Worm (Caenorhabditis elegans): ENCODE results near the gene clec-24.

The clec-24 gene

DNA sequence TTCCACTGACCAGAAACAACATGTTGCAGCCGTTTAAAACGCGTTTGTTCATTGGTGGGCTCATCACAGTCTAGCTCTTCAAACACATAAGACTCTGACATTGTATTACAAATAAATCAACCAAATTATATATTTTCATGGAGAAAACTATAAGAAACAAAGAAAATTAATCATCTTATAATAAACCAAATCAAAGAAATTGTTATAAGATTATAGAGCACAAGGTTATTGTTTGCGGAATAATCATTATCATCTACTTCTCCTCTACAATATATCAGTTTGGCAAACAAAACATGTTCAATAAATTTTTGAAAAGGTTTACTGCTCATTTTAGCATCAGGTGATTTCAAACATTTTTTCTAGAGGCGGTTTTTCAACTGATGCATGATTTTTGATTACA is at the start of gene clec-24, which contains the start of gene clec-32:
Gene clec-24 (plus strand): TSS at position 294 of the 400 bp plus-strand sequence.
Gene clec-32 (minus strand): TSS at position 101 of the 400 bp plus-strand sequence.
- TF ChIP-seq pes-1 (GFP tag; IDR thresholded peaks at IDR 0.05) (no peak), tra-4 (tag; optimal IDR thresholded peaks at IDR 0.05) (no peak), hnd-1 (tag; optimal IDR thresholded peaks at IDR 0.05) (no peak), hmg-4 (GFP tag; optimal IDR thresholded peaks at IDR 0.05) (no peak), ceh-36 (tag; optimal IDR thresholded peaks at IDR 0.05) (no peak), tbx-11 (GFP tag; IDR thresholded peaks at IDR 0.05) (no peak), aly-1 (tag; optimal IDR thresholded peaks at IDR 0.05) (no peak), ceh-13 (GFP tag; optimal IDR thresholded peaks at IDR 0.05) (no peak), flt-1 (GFP tag; IDR thresholded peaks at IDR 0.05) (no peak), ets-7 (tag; optimal IDR thresholded peaks at IDR 0.05) (no peak), ama-1 (optimal IDR thresholded peaks at IDR 0.05) (no peak), scrt-1 (GFP tag; IDR thresholded peaks at IDR 0.05) (no peak), tbx-37 (GFP tag; conservative IDR thresholded peaks at IDR 0.05) (no peak), hmbx-1 (tag; optimal IDR thresholded peaks at IDR 0.05) (no peak), F13C5.2 (tag; optimal IDR thresholded peaks at IDR 0.05) (no peak), B0310.2 (tag; optimal IDR thresholded peaks at IDR 0.05) (no peak), sea-1 (GFP tag; conservative IDR thresholded peaks at IDR 0.05) (no peak)

DNA sequence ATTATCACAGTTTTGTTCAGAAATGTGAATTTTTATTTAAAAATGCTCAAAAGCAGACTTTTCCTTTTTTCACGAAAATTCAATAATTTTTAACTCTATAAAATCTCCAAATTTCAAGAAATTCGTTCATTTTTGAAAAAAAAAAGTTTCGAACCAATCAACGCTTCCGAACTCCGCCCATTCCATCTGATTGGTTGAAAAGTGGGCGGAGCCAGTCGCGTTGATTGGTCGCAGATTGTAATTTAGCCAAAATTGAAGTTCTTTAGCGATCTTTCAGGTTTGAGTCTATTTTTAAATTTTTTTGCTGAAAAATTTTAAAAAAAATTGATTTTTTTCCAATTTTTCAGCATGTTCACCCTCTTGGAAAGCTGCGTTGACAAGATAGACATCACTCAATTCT is 49.4 kb upstream of the clec-24 start:
- no peak for TF ChIP-seq ama-1 (optimal IDR thresholded peaks at IDR 0.05)
- no peak for TF ChIP-seq sea-1 (GFP tag; conservative IDR thresholded peaks at IDR 0.05)
- TF ChIP-seq hmbx-1 (tag; optimal IDR thresholded peaks at IDR 0.05) = no peak
- TF ChIP-seq B0310.2 (tag; optimal IDR thresholded peaks at IDR 0.05) = no peak
- no peak for TF ChIP-seq F13C5.2 (tag; optimal IDR thresholded peaks at IDR 0.05)
- TF ChIP-seq flt-1 (GFP tag; IDR thresholded peaks at IDR 0.05) = no peak
- no peak for TF ChIP-seq aly-1 (tag; optimal IDR thresholded peaks at IDR 0.05)
- TF ChIP-seq tra-4 (tag; optimal IDR thresholded peaks at IDR 0.05) = no peak
- no peak for TF ChIP-seq scrt-1 (GFP tag; IDR thresholded peaks at IDR 0.05)
- no peak for TF ChIP-seq ceh-36 (tag; optimal IDR thresholded peaks at IDR 0.05)
- no peak for TF ChIP-seq pes-1 (GFP tag; IDR thresholded peaks at IDR 0.05)
- TF ChIP-seq tbx-11 (GFP tag; IDR thresholded peaks at IDR 0.05) = no peak
- TF ChIP-seq tbx-37 (GFP tag; conservative IDR thresholded peaks at IDR 0.05) = no peak
- TF ChIP-seq ceh-13 (GFP tag; optimal IDR thresholded peaks at IDR 0.05) = no peak
- TF ChIP-seq hmg-4 (GFP tag; optimal IDR thresholded peaks at IDR 0.05) = no peak
- no peak for TF ChIP-seq hnd-1 (tag; optimal IDR thresholded peaks at IDR 0.05)
- no peak for TF ChIP-seq ets-7 (tag; optimal IDR thresholded peaks at IDR 0.05)

DNA sequence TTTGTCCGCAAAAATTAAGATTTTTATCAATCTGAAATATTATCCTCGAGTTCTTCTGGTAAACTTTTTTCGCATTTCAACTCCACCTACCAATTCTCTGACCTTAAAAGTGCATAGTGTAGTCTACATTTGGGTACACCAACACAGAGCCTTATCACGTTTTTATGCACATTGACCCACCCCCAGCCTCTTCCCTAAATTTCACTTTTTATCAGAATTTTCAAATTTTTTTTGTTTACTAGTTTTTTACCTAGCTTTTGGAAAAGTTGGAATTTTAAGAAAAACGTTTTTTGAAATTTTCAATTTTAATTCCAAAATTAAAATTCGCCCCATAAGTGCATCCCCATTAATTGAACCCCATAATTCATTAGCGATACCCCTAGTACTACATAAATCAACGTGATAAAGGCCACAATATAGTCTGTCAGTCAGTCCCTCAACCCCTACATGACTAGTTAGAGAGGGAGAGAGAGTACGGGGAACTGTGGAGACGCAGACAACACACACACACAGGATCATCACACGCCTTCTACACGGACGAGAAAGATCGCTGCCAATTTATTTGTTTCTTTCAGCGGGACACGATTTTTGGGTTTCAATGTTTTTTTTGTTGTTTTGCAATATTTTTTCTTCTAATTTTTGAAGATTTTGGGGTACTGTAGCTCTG is 47.1 kb upstream of the clec-24 start:
- TF ChIP-seq hmbx-1 (tag; optimal IDR thresholded peaks at IDR 0.05) = no peak
- TF ChIP-seq sea-1 (GFP tag; conservative IDR thresholded peaks at IDR 0.05) = no peak
- TF ChIP-seq aly-1 (tag; optimal IDR thresholded peaks at IDR 0.05) = no peak
- no peak for TF ChIP-seq hmg-4 (GFP tag; optimal IDR thresholded peaks at IDR 0.05)
- TF ChIP-seq F13C5.2 (tag; optimal IDR thresholded peaks at IDR 0.05) = no peak
- TF ChIP-seq scrt-1 (GFP tag; IDR thresholded peaks at IDR 0.05) = no peak
- no peak for TF ChIP-seq tbx-11 (GFP tag; IDR thresholded peaks at IDR 0.05)
- TF ChIP-seq hnd-1 (tag; optimal IDR thresholded peaks at IDR 0.05) = no peak
- TF ChIP-seq tbx-37 (GFP tag; conservative IDR thresholded peaks at IDR 0.05) = no peak

DNA sequence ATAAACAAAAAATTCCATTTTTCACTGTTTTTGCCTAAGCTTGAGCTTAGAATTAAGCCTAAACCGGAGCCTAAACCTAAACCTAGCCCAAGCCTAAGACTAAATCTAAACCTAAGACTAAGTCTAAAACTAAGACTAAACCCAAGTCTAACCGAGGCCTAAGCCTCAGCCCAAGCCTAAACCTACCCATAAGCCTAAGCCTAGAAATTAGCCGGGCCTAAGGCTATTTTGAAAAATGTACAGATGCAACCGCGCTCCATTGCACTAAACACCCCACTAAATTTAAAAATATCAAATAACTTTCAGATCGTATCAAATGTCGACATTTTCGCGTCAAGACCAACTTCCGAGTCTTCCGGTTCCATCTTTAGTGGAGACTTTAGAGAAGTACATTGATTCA is 46.6 kb upstream of the clec-24 start, which contains the start of gene T20B3.1:
Gene T20B3.1 (plus strand): TSS at position 301 of the 400 bp plus-strand sequence.
- TF ChIP-seq pes-1 (GFP tag; IDR thresholded peaks at IDR 0.05) = no peak
- TF ChIP-seq tbx-37 (GFP tag; conservative IDR thresholded peaks at IDR 0.05) = no peak
- TF ChIP-seq hmg-4 (GFP tag; optimal IDR thresholded peaks at IDR 0.05) = no peak
- no peak for TF ChIP-seq scrt-1 (GFP tag; IDR thresholded peaks at IDR 0.05)
- TF ChIP-seq hnd-1 (tag; optimal IDR thresholded peaks at IDR 0.05) = no peak
- TF ChIP-seq ama-1 (optimal IDR thresholded peaks at IDR 0.05) = no peak
- TF ChIP-seq ceh-36 (tag; optimal IDR thresholded peaks at IDR 0.05) = no peak
- no peak for TF ChIP-seq ets-7 (tag; optimal IDR thresholded peaks at IDR 0.05)
- TF ChIP-seq sea-1 (GFP tag; conservative IDR thresholded peaks at IDR 0.05) = no peak
- no peak for TF ChIP-seq flt-1 (GFP tag; IDR thresholded peaks at IDR 0.05)
- TF ChIP-seq tbx-11 (GFP tag; IDR thresholded peaks at IDR 0.05) = no peak
- no peak for TF ChIP-seq aly-1 (tag; optimal IDR thresholded peaks at IDR 0.05)
- no peak for TF ChIP-seq F13C5.2 (tag; optimal IDR thresholded peaks at IDR 0.05)
- no peak for TF ChIP-seq ceh-13 (GFP tag; optimal IDR thresholded peaks at IDR 0.05)
- no peak for TF ChIP-seq tra-4 (tag; optimal IDR thresholded peaks at IDR 0.05)
- TF ChIP-seq hmbx-1 (tag; optimal IDR thresholded peaks at IDR 0.05) = no peak
- no peak for TF ChIP-seq B0310.2 (tag; optimal IDR thresholded peaks at IDR 0.05)

DNA sequence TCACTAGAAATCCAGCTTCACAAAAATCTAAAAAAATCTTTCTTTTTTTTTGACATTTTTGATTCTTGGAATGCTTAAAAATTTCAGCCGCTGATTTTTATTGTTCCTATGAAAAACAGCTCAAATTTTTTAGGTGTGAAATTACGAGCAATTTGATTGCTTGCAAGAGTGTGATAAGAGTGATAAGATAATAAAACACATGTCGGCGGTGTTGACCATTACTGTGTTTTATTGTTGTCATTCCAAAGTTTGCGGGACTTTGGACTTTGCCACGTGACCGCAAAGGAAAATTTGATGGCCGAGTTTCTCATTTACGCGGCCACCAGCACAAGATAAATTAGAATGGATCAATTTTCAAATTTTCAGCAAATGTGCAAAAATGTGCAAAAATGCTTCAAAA is 45.1 kb upstream of the clec-24 start:
- TF ChIP-seq ceh-36 (tag; optimal IDR thresholded peaks at IDR 0.05) (no peak), scrt-1 (GFP tag; IDR thresholded peaks at IDR 0.05) (no peak), tra-4 (tag; optimal IDR thresholded peaks at IDR 0.05) (no peak), hnd-1 (tag; optimal IDR thresholded peaks at IDR 0.05) (no peak)

DNA sequence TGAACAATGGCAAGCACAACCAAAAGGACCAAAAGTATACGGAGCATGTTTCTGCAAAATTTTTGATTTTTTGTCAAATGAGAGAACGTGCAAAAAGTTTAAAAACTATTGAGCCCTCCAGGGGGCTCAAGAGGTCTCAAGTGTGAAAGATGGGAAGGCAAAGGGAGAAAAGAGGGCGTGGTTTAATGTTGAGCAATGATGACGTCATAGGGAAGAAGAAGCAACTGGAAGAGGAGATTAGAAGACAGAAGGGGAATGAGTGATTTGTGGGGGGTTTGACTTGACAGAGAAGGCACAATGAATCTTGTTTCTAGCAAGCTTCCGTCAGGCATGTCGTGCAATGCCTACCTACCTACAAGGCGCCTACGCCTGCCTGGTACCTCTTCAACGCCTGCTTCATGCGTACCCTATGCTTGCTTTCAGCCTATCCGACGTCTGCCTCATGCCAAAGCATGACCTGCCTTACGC is 40.5 kb upstream of the clec-24 start, which contains the start of gene T20B3.14:
Gene T20B3.14 (minus strand): TSS at position 51 of the 468 bp plus-strand sequence.
- no peak for TF ChIP-seq sea-1 (GFP tag; conservative IDR thresholded peaks at IDR 0.05)
- no peak for TF ChIP-seq hmg-4 (GFP tag; optimal IDR thresholded peaks at IDR 0.05)
- TF ChIP-seq hmbx-1 (tag; optimal IDR thresholded peaks at IDR 0.05) = no peak
- TF ChIP-seq scrt-1 (GFP tag; IDR thresholded peaks at IDR 0.05) = no peak
- TF ChIP-seq tra-4 (tag; optimal IDR thresholded peaks at IDR 0.05) = no peak
- TF ChIP-seq ets-7 (tag; optimal IDR thresholded peaks at IDR 0.05) = no peak
- TF ChIP-seq aly-1 (tag; optimal IDR thresholded peaks at IDR 0.05) = no peak
- TF ChIP-seq tbx-11 (GFP tag; IDR thresholded peaks at IDR 0.05) = no peak
- TF ChIP-seq B0310.2 (tag; optimal IDR thresholded peaks at IDR 0.05) = no peak
- TF ChIP-seq ama-1 (optimal IDR thresholded peaks at IDR 0.05) = no peak
- TF ChIP-seq ceh-36 (tag; optimal IDR thresholded peaks at IDR 0.05) = no peak

DNA sequence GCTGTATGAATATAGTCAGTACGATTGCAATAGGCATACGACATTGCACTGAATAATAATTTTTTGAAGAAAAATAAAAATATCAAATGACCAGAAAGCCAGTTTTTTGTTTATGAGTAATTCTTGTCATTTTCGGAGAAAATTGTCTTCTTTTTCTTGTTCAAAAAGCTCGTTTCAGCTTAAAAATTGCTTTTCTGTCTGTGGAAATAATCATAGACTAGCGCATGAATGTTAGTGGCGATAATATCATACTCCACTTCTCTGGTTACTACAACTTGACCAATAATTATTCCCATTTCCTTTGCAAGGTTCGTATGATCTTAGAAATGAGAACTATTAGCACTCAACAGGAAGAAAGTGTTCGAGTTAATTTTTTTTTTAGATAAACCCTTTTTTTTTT is 34.3 kb upstream of the clec-24 start, which contains the start of gene srh-216:
Gene srh-216 (minus strand): TSS at position 101 of the 400 bp plus-strand sequence.
- TF ChIP-seq tbx-37 (GFP tag; conservative IDR thresholded peaks at IDR 0.05) (no peak), hnd-1 (tag; optimal IDR thresholded peaks at IDR 0.05) (no peak), F13C5.2 (tag; optimal IDR thresholded peaks at IDR 0.05) (no peak), hmg-4 (GFP tag; optimal IDR thresholded peaks at IDR 0.05) (no peak), aly-1 (tag; optimal IDR thresholded peaks at IDR 0.05) (no peak), ama-1 (optimal IDR thresholded peaks at IDR 0.05) (no peak)
